Fruit fly (Drosophila melanogaster) whole organism, wandering third instar larva: ENCODE data around the gene Or83a.

ENCODE experiments used
- CG32264 ChIP-seq: fragments of 200-800 bp; sonication (Bioruptor generic); optimal IDR thresholded peaks from 2 replicates; lab custom pipeline; 2016; ENCODE audit warnings: missing biosample characterization, missing genetic modification characterization
- CG9705 ChIP-seq: fragments of 200-800 bp; sonication (Bioruptor generic); optimal IDR thresholded peaks from 2 replicates; lab custom pipeline; 2018; ENCODE audit warnings: missing biosample characterization, mild to moderate bottlenecking, missing genetic modification characterization
- CrebA ChIP-seq: fragments of 200-800 bp; sonication (Bioruptor generic); optimal IDR thresholded peaks from 2 replicates; lab custom pipeline; 2016; ENCODE audit warnings: missing biosample characterization, mild to moderate bottlenecking, missing genetic modification characterization, borderline replicate concordance
- Dfd ChIP-seq: fragments of >200 bp; optimal IDR thresholded peaks from 2 replicates; lab custom pipeline; 2017; ENCODE audit warnings: missing biosample characterization, missing genetic modification characterization
- Dif ChIP-seq: fragments of 200-275, 200-300 bp; sonication (Bioruptor generic); optimal IDR thresholded peaks from 2 replicates; lab custom pipeline; 2018; ENCODE audit warnings: missing biosample characterization, missing genetic modification characterization; ENCODE audit not compliant: partially characterized antibody
- HLH106 ChIP-seq: fragments of 200-800 bp; optimal IDR thresholded peaks from 3 replicates; lab custom pipeline; 2019; ENCODE audit warnings: missing biosample characterization, mild to moderate bottlenecking, missing genetic modification characterization, moderate library complexity
- Hnf4 ChIP-seq: fragments of 200-800 bp; sonication (Bioruptor generic); optimal IDR thresholded peaks from 2 replicates; lab custom pipeline; 2016; ENCODE audit warnings: missing biosample characterization, mild to moderate bottlenecking, missing genetic modification characterization
- Hr78 ChIP-seq: fragments of >200 bp; optimal IDR thresholded peaks from 2 replicates; lab custom pipeline; 2017; ENCODE audit warnings: missing biosample characterization, missing genetic modification characterization
- Hr83 ChIP-seq: fragments of 200-300 bp; sonication (Bioruptor generic); optimal IDR thresholded peaks from 2 replicates; lab custom pipeline; 2016; ENCODE audit warnings: missing biosample characterization, mild to moderate bottlenecking, missing genetic modification characterization, moderate library complexity; ENCODE audit not compliant: poor library complexity, severe bottlenecking
- Jra ChIP-seq: sonication (Bioruptor generic); optimal IDR thresholded peaks from 2 replicates; lab custom pipeline; 2016; ENCODE audit warnings: missing biosample characterization, missing genetic modification characterization
- Mio ChIP-seq: sonication (Bioruptor generic); optimal IDR thresholded peaks from 2 replicates; lab custom pipeline; 2016; ENCODE audit warnings: missing biosample characterization, missing genetic modification characterization
- N ChIP-seq: fragments of >200 bp; optimal IDR thresholded peaks from 2 replicates; lab custom pipeline; 2018; ENCODE audit warnings: missing biosample characterization, missing external identifiers, missing genetic modification characterization
- OdsH ChIP-seq: fragments of 200-800 bp; sonication (Bioruptor generic); optimal IDR thresholded peaks from 2 replicates; lab custom pipeline; 2016; ENCODE audit warnings: missing biosample characterization, mild to moderate bottlenecking, missing genetic modification characterization
- Rel ChIP-seq, 2 experiments: fragments of 200-800 bp; sonication (Bioruptor generic) in 1 of 2; optimal IDR thresholded peaks; 2 replicates in 1 of 2; 3 replicates in 1 of 2; lab custom pipeline; 2016 to 2019; ENCODE audit warnings: mild to moderate bottlenecking in 2 of 2, missing biosample characterization in 2 of 2, missing genetic modification characterization in 2 of 2, moderate library complexity in 1 of 2
- Sp1 ChIP-seq: fragments of 200-800 bp; sonication (Bioruptor generic); optimal IDR thresholded peaks from 3 replicates; lab custom pipeline; 2019; ENCODE audit warnings: missing biosample characterization, mild to moderate bottlenecking, missing genetic modification characterization, moderate library complexity
- Vsx2 ChIP-seq: fragments of 200-300, 225-300 bp; sonication (Bioruptor generic); optimal IDR thresholded peaks from 2 replicates; lab custom pipeline; 2018; ENCODE audit warnings: missing biosample characterization, missing genetic modification characterization; ENCODE audit not compliant: partially characterized antibody
- br ChIP-seq: fragments of 200-800 bp; sonication (Bioruptor generic); optimal IDR thresholded peaks from 2 replicates; lab custom pipeline; 2016; ENCODE audit warnings: missing biosample characterization, missing genetic modification characterization
- dsf ChIP-seq: sonication (Bioruptor generic); optimal IDR thresholded peaks from 2 replicates; lab custom pipeline; 2016; ENCODE audit warnings: missing biosample characterization, missing genetic modification characterization, borderline replicate concordance
- ey ChIP-seq: fragments of 200-800 bp; sonication (Bioruptor generic); optimal IDR thresholded peaks from 2 replicates; lab custom pipeline; 2016; ENCODE audit warnings: missing biosample characterization, missing genetic modification characterization
- foxo ChIP-seq, 2 experiments: fragments of 200-800 bp; sonication (Bioruptor generic); optimal IDR thresholded peaks; 2 replicates in 1 of 2; 3 replicates in 1 of 2; lab custom pipeline; 2016 to 2017; ENCODE audit warnings: missing biosample characterization in 2 of 2, missing genetic modification characterization in 2 of 2
- fru ChIP-seq: fragments of 200-800 bp; sonication (Bioruptor generic); optimal IDR thresholded peaks from 3 replicates; lab custom pipeline; 2016; ENCODE audit warnings: missing biosample characterization, mild to moderate bottlenecking, missing genetic modification characterization
- h ChIP-seq: fragments of 200-800 bp; sonication (Bioruptor generic); optimal IDR thresholded peaks from 3 replicates; lab custom pipeline; 2016; ENCODE audit warnings: missing biosample characterization, mild to moderate bottlenecking, missing genetic modification characterization
- jim ChIP-seq: fragments of 175-275, 200-325 bp; sonication (Bioruptor generic); optimal IDR thresholded peaks from 2 replicates; lab custom pipeline; 2016; ENCODE audit warnings: missing biosample characterization, mild to moderate bottlenecking, missing genetic modification characterization
- psq ChIP-seq: fragments of 200-800 bp; sonication (Bioruptor generic); optimal IDR thresholded peaks from 3 replicates; lab custom pipeline; 2017; ENCODE audit warnings: missing biosample characterization, mild to moderate bottlenecking, missing genetic modification characterization, moderate library complexity
- rgr ChIP-seq: fragments of 200-800 bp; sonication (Bioruptor generic); optimal IDR thresholded peaks from 3 replicates; lab custom pipeline; 2016; ENCODE audit warnings: missing biosample characterization, mild to moderate bottlenecking, missing genetic modification characterization
- sage ChIP-seq: fragments of 200-800 bp; sonication (Bioruptor generic); optimal IDR thresholded peaks from 2 replicates; lab custom pipeline; 2016; ENCODE audit warnings: missing biosample characterization, mild to moderate bottlenecking, missing genetic modification characterization
- sv ChIP-seq: fragments of 200-800 bp; sonication (Bioruptor generic); optimal IDR thresholded peaks from 3 replicates; lab custom pipeline; 2016; ENCODE audit warnings: missing biosample characterization, missing genetic modification characterization
- tai ChIP-seq: sonication (Bioruptor generic); optimal IDR thresholded peaks from 2 replicates; lab custom pipeline; 2016; ENCODE audit warnings: missing biosample characterization, missing genetic modification characterization
- usp ChIP-seq: fragments of >200 bp; optimal IDR thresholded peaks from 2 replicates; lab custom pipeline; 2017; ENCODE audit warnings: missing biosample characterization, missing genetic modification characterization
- woc ChIP-seq: sonication (Bioruptor generic); optimal IDR thresholded peaks from 2 replicates; lab custom pipeline; 2016; ENCODE audit warnings: missing biosample characterization, mild to moderate bottlenecking, missing genetic modification characterization

The Or83a gene

DNA sequence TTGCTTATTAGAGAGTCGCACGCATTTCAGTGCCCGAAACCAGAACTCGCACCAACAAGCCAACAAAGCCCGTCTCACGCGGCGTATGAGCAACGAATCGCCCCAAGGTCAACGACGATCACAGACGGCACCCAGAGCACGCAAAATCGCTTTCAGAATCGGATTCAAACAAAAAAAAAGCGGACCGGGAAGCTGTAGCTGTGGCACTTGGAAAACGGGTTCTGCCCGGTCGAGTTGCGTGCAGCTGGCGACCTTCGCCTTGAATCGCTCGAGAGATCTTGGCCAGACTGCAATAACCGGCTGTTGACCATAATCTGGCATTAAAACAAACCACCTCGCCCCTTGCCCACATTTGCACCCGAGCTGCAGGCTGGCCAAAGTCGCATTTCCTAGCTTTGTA lies 35.6 kb downstream of the Or83a start:
- TF ChIP-seq Dfd (GFP tag; lab: Kevin White, UChicago) (no peak), rgr (GFP tag; lab: Kevin White, UChicago) (peak; percentile 20), Vsx2 (GFP tag; lab: Kevin White, UChicago) (peak; percentile 73), Dif (peak; percentile 73), br (no peak), psq (GFP tag; lab: Kevin White, UChicago) (peak; percentile 12)
- TF ChIP-seq, all 38 proteins: peak for 4

DNA sequence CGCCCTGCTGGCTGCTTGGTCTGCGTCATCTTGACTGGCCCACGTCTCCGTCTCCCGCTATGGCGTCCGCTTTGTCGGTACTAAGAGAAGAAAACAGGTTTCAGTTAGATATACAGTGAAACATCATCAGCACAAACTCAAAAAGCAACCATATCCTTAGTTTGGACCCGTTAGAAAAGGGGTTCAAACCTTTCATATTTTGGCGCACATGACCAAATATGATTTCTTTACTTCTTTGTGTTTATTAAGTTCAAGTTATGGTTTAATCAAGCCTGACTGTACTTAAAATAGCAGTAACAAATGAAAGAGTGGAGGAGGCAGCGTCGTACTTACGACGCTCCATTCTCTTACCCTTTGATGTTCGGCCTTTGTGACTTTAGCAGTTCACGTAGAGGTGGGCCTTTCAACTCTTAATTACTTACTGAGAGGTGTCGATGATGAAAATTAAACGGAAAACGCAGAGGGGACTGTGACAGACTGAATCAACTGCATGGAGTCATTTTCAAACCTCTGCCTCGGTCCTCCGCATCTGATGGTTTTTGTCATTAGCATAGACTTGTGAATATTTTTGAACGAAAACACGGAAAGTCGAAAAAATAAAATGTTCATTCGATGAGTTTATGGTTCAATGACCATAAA lies 37.2 kb downstream of the Or83a start:
- TF ChIP-seq Hnf4 (GFP tag; lab: Kevin White, UChicago) (peak; percentile 96), br (peak; percentile 96), Mio (GFP tag; lab: Kevin White, UChicago) (peak; percentile 66), CG9705 (GFP tag; lab: Kevin White, UChicago) (peak; percentile 43), Hr78 (no peak), fru (GFP tag; lab: Kevin White, UChicago) (peak; percentile 94), sv (GFP tag; lab: Kevin White, UChicago) (peak; percentile 69), rgr (GFP tag; lab: Kevin White, UChicago) (peak; percentile 95), usp (GFP tag; lab: Kevin White, UChicago) (no peak), dsf (GFP tag; lab: Kevin White, UChicago) (peak; percentile 8), woc (GFP tag; lab: Kevin White, UChicago) (peak; percentile 94), CG32264 (peak; percentile 93), N (GFP tag; lab: Kevin White, UChicago) (no peak), Sp1 (GFP tag; lab: Kevin White, UChicago) (peak; percentile 86), h (GFP tag; lab: Kevin White, UChicago) (peak; percentile 97), Jra (GFP tag; lab: Kevin White, UChicago) (peak; percentile 83), foxo (GFP tag; optimal IDR thresholded peaks at IDR 0.05; lab: Kevin White, UChicago) (peak; percentile 45 to 96), HLH106 (tag; lab: Kevin White, UChicago) (peak; percentile 88), ey (GFP tag; lab: Kevin White, UChicago) (peak; percentile 96), Rel (GFP tag; optimal IDR thresholded peaks at IDR 0.05; lab: Kevin White, UChicago) (peak; percentile 39), Rel (tag; optimal IDR thresholded peaks at IDR 0.05; lab: Kevin White, UChicago) (peak; percentile 23), CrebA (GFP tag; lab: Kevin White, UChicago) (no peak), OdsH (peak; percentile 96), psq (GFP tag; lab: Kevin White, UChicago) (peak; percentile 86), sage (GFP tag; lab: Kevin White, UChicago) (peak; percentile 88), Dif (no peak)

DNA sequence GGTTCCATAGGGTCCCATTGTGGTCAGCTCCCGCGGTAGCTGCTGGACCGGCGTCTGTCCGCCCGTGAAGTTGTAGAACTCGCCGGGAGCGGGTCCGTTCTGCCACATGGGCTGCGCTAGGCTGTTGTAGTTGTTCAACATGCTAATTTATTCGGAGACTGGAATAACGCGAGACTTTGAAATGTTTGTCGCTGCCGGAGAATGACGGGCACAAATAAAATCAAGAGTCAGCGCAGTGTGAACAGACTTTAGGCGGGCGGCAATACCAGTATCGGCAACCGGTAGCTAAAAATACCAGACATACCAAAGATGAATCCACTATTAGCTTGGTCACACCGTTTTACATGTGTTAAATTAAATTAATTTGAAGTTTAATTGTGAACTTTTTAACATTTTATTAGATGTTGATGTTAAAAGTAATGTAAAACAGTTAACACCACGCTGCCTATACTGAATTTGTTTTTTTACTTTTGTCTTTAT lies 41.0 kb downstream of the Or83a start, which contains the start of gene Prosbeta7:
TSS of gene Prosbeta7 (minus strand) at position 430 of the 480 bp plus-strand sequence.
- TF ChIP-seq Sp1 (GFP tag; lab: Kevin White, UChicago) (peak; percentile 19), N (GFP tag; lab: Kevin White, UChicago) (no peak), foxo (GFP tag; optimal IDR thresholded peaks at IDR 0.05; lab: Kevin White, UChicago) (peak in 1 of 2 experiments; percentile 4), br (no peak), Rel (GFP tag; optimal IDR thresholded peaks at IDR 0.05; lab: Kevin White, UChicago) (no peak), Rel (tag; optimal IDR thresholded peaks at IDR 0.05; lab: Kevin White, UChicago) (peak; percentile 39), Dif (peak; percentile 6), usp (GFP tag; lab: Kevin White, UChicago) (no peak), rgr (GFP tag; lab: Kevin White, UChicago) (peak; percentile 7), Vsx2 (GFP tag; lab: Kevin White, UChicago) (peak; percentile 62), fru (GFP tag; lab: Kevin White, UChicago) (no peak)

DNA sequence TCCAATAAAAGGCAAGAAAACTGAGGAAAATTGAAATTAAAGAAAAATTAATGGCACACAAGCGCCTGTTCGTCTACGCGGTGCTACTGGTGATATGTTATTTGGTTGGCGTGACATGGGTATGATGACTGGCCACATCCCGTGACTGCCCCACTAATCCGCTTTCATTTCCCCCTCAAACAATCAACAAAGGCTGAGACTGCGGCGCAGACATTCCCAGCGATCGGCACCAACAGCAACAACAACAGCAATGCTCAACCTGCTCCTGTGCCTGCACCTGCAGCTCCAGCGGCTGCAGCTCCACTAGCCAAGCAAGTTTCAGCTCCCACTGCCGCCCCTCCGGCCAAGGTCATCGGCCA lies 43.9 kb downstream of the Or83a start:
- TF ChIP-seq fru (GFP tag; lab: Kevin White, UChicago), result no peak
- no peak for TF ChIP-seq woc (GFP tag; lab: Kevin White, UChicago)
- TF ChIP-seq Hnf4 (GFP tag; lab: Kevin White, UChicago), result no peak
- TF ChIP-seq Dif, result no peak
- TF ChIP-seq tai (GFP tag; lab: Kevin White, UChicago), result no peak
- no peak for TF ChIP-seq Vsx2 (GFP tag; lab: Kevin White, UChicago)
- no peak for TF ChIP-seq foxo (GFP tag; optimal IDR thresholded peaks at IDR 0.05; lab: Kevin White, UChicago)
- TF ChIP-seq Rel (GFP tag; optimal IDR thresholded peaks at IDR 0.05; lab: Kevin White, UChicago), result no peak
- TF ChIP-seq Rel (tag; optimal IDR thresholded peaks at IDR 0.05; lab: Kevin White, UChicago), result no peak
- TF ChIP-seq Jra (GFP tag; lab: Kevin White, UChicago), result no peak
- no peak for TF ChIP-seq psq (GFP tag; lab: Kevin White, UChicago)
- TF ChIP-seq Hr83 (GFP tag; lab: Kevin White, UChicago), result no peak
- no peak for TF ChIP-seq jim (GFP tag; lab: Kevin White, UChicago)
